Worm (Caenorhabditis elegans) whole organism, L2 larva: Measurements from ENCODE around the gene K06A1.2.
A peak's percentile ranks its signal among the peaks of the same experiment; 100 is the strongest.

Experiments
- C34F6.9 ChIP-seq: fragments of 150-350 bp; optimal IDR thresholded peaks from 2 replicates; lab custom pipeline; 2014; ENCODE audit warnings: missing biosample characterization, missing genetic modification characterization
- F13H6.1 ChIP-seq: sonication (generic microtip); optimal IDR thresholded peaks from 2 replicates; lab custom pipeline; 2016; ENCODE audit warnings: missing genetic modification characterization, missing compliant biosample characterization
- R02D3.7 ChIP-seq: fragments of 150-350 bp; optimal IDR thresholded peaks from 2 replicates; lab custom pipeline; 2014; ENCODE audit warnings: missing biosample characterization, missing genetic modification characterization
- ZK546.5 ChIP-seq: sonication (generic microtip); optimal IDR thresholded peaks from 2 replicates; lab custom pipeline; 2017; ENCODE audit warnings: missing biosample characterization, missing genetic modification characterization
- alr-1 ChIP-seq: fragments of 150-350 bp; optimal IDR thresholded peaks from 2 replicates; lab custom pipeline; 2014; ENCODE audit warnings: missing biosample characterization, missing genetic modification characterization
- ama-1 ChIP-seq: fragments of 150-350 bp; optimal IDR thresholded peaks from 2 replicates; lab custom pipeline; 2018; ENCODE audit warnings: inconsistent platforms
- blmp-1 ChIP-seq: sonication (generic microtip); optimal IDR thresholded peaks from 2 replicates; lab custom pipeline; 2017; ENCODE audit warnings: missing genetic modification characterization, mild to moderate bottlenecking, missing compliant biosample characterization, antibody characterized with exemption, moderate library complexity; ENCODE audit not compliant: insufficient read depth
- ceh-16 ChIP-seq: fragments of 150-350 bp; optimal IDR thresholded peaks from 2 replicates; lab custom pipeline; 2014; ENCODE audit warnings: missing biosample characterization, missing genetic modification characterization
- crh-2 ChIP-seq: sonication (generic microtip); optimal IDR thresholded peaks from 2 replicates; lab custom pipeline; 2017; ENCODE audit warnings: missing biosample characterization, missing genetic modification characterization
- dmd-4 ChIP-seq: sonication (generic microtip); optimal IDR thresholded peaks from 2 replicates; lab custom pipeline; 2017; ENCODE audit warnings: missing biosample characterization, missing genetic modification characterization
- egl-27 ChIP-seq: sonication (generic microtip); optimal IDR thresholded peaks from 3 replicates; lab custom pipeline; 2017; ENCODE audit warnings: missing biosample characterization, missing genetic modification reagents, missing genetic modification characterization
- elt-3 ChIP-seq: sonication (generic microtip); optimal IDR thresholded peaks from 2 replicates; lab custom pipeline; 2017; ENCODE audit warnings: missing biosample characterization, missing genetic modification characterization
- fos-1 ChIP-seq: fragments of 150-350 bp; optimal IDR thresholded peaks from 2 replicates; lab custom pipeline; 2014; ENCODE audit warnings: missing biosample characterization, missing genetic modification characterization
- gmeb-1 ChIP-seq: fragments of 150-350 bp; optimal IDR thresholded peaks from 2 replicates; lab custom pipeline; 2014; ENCODE audit warnings: missing biosample characterization, missing genetic modification characterization
- lin-11 ChIP-seq: fragments of 150-350 bp; sonication (generic microtip); optimal IDR thresholded peaks from 2 replicates; lab custom pipeline; 2014; ENCODE audit warnings: missing biosample characterization, missing genetic modification characterization, inconsistent platforms, mixed read lengths
- lin-13 ChIP-seq: fragments of 150-350 bp; optimal IDR thresholded peaks from 2 replicates; lab custom pipeline; 2014; ENCODE audit warnings: missing biosample characterization, missing genetic modification reagents, missing genetic modification characterization
- lsy-2 ChIP-seq, 2 experiments: fragments of 150-350 bp in 1 of 2; sonication (generic microtip) in 1 of 2; optimal IDR thresholded peaks; 2 replicates each; lab custom pipeline; 2014 to 2017; ENCODE audit warnings: missing biosample characterization in 2 of 2, missing genetic modification characterization in 2 of 2
- mab-5 ChIP-seq: fragments of 150-350 bp; optimal IDR thresholded peaks from 2 replicates; lab custom pipeline; 2014; ENCODE audit warnings: missing biosample characterization, missing genetic modification characterization
- mbf-1 ChIP-seq: sonication (generic microtip); optimal IDR thresholded peaks from 2 replicates; lab custom pipeline; 2017; ENCODE audit warnings: missing biosample characterization, missing genetic modification characterization
- mdl-1 ChIP-seq, 2 experiments: fragments of 150-350 bp in 1 of 2; sonication (generic microtip) in 1 of 2; optimal IDR thresholded peaks; 2 replicates each; lab custom pipeline; 2017; ENCODE audit warnings: missing biosample characterization in 2 of 2, missing genetic modification characterization in 2 of 2
- nhr-10 ChIP-seq: sonication (generic microtip); optimal IDR thresholded peaks from 2 replicates; lab custom pipeline; 2017; ENCODE audit warnings: missing biosample characterization, missing genetic modification characterization
- nhr-11 ChIP-seq: fragments of 150-350 bp; optimal IDR thresholded peaks from 2 replicates; lab custom pipeline; 2014; ENCODE audit warnings: missing biosample characterization, missing genetic modification characterization
- nhr-129 ChIP-seq: fragments of 150-350 bp; optimal IDR thresholded peaks from 2 replicates; lab custom pipeline; 2014; ENCODE audit warnings: missing biosample characterization, missing genetic modification characterization
- nhr-21 ChIP-seq: fragments of 150-350 bp; optimal IDR thresholded peaks from 2 replicates; lab custom pipeline; 2014; ENCODE audit warnings: missing biosample characterization, missing genetic modification characterization
- nhr-23 ChIP-seq: fragments of 150-350 bp; optimal IDR thresholded peaks from 2 replicates; lab custom pipeline; 2014; ENCODE audit warnings: missing biosample characterization, missing genetic modification reagents, missing genetic modification characterization
- nhr-25 ChIP-seq: fragments of 150-350 bp; sonication (generic microtip); optimal IDR thresholded peaks from 3 replicates; lab custom pipeline; 2014; ENCODE audit warnings: missing biosample characterization, missing genetic modification characterization
- nhr-6 ChIP-seq: fragments of 150-350 bp; optimal IDR thresholded peaks from 2 replicates; lab custom pipeline; 2014; ENCODE audit warnings: missing biosample characterization, missing genetic modification characterization
- peb-1 ChIP-seq: fragments of 150-350 bp; optimal IDR thresholded peaks from 2 replicates; lab custom pipeline; 2014; ENCODE audit warnings: missing biosample characterization, missing genetic modification characterization
- sem-4 ChIP-seq: fragments of 150-350 bp; optimal IDR thresholded peaks from 2 replicates; lab custom pipeline; 2014; ENCODE audit warnings: missing biosample characterization, missing genetic modification reagents, missing genetic modification characterization
- skn-1 ChIP-seq: sonication (generic microtip); optimal IDR thresholded peaks from 2 replicates; lab custom pipeline; 2017; ENCODE audit warnings: missing biosample characterization, missing genetic modification characterization
- sma-3 ChIP-seq: sonication (generic microtip); optimal IDR thresholded peaks from 2 replicates; lab custom pipeline; 2016; ENCODE audit warnings: missing genetic modification reagents, missing genetic modification characterization, missing compliant biosample characterization
- sma-9 ChIP-seq, 2 experiments: fragments of 150-350 bp in 1 of 2; sonication (generic microtip) in 1 of 2; optimal IDR thresholded peaks; 2 replicates each; lab custom pipeline; 2014 to 2016; ENCODE audit warnings: missing genetic modification characterization in 2 of 2, mild to moderate bottlenecking in 1 of 2, missing biosample characterization in 1 of 2, missing compliant biosample characterization in 1 of 2, missing genetic modification reagents in 1 of 2, moderate library complexity in 1 of 2
- snpc-4 ChIP-seq: fragments of 150-350 bp; optimal IDR thresholded peaks from 2 replicates; lab custom pipeline; 2014; ENCODE audit warnings: missing biosample characterization, missing genetic modification characterization
- unc-55 ChIP-seq: fragments of 150-350 bp; sonication (generic microtip); optimal IDR thresholded peaks from 3 replicates; lab custom pipeline; 2014; ENCODE audit warnings: missing biosample characterization, missing genetic modification reagents, missing genetic modification characterization
- zag-1 ChIP-seq: fragments of 150-350 bp; optimal IDR thresholded peaks from 2 replicates; lab custom pipeline; 2014; ENCODE audit warnings: missing biosample characterization, missing genetic modification characterization
- ztf-1 ChIP-seq: fragments of 200-800 bp; sonication (Bioruptor generic); conservative IDR thresholded peaks from 2 replicates; pipeline ENCODE4 v1.3.6; 2022; ENCODE audit warnings: missing genetic modification characterization, missing compliant biosample characterization

Gene K06A1.2

DNA sequence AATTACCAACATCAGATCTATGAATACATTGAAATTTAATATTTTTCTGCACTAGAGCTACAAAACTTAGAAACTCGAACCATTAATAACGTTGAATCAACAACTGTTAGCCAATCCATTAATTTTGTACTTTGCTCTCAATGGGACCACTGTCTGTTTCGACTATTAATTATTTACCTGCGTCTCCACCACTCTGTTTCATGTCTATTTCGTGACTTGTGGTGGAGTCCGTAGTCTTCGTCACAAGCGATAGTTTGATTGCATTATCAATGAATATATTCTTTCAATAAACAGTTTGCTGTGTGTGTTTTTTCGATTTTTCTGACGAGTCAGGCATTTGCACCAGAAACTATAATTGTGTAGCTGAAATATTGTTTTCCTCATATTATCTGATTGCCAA, 42.5 kb downstream of the K06A1.2 start:
- TF ChIP-seq sma-9 (GFP tag; optimal IDR thresholded peaks at IDR 0.05; lab: Kevin White, UChicago) (peak; percentile 47), sma-9 (tag; optimal IDR thresholded peaks at IDR 0.05; lab: Kevin White, UChicago) (no peak), ceh-16 (tag; lab: Kevin White, UChicago) (no peak), crh-2 (peak; percentile 36), nhr-25 (tag; lab: Kevin White, UChicago) (no peak), nhr-10 (tag; lab: Kevin White, UChicago) (no peak), lsy-2 (tag; optimal IDR thresholded peaks at IDR 0.05; lab: Kevin White, UChicago) (peak in 1 of 2 experiments; percentile 51), nhr-129 (peak; percentile 12), mbf-1 (tag; lab: Kevin White, UChicago) (no peak), unc-55 (GFP tag; lab: Kevin White, UChicago) (no peak), F13H6.1 (peak; percentile 47), lin-13 (GFP tag; lab: Kevin White, UChicago) (no peak), elt-3 (tag; lab: Kevin White, UChicago) (no peak), nhr-11 (tag; lab: Kevin White, UChicago) (no peak), mab-5 (peak; percentile 67), ztf-1 (no peak), fos-1 (tag; lab: Kevin White, UChicago) (peak; percentile 66)

DNA sequence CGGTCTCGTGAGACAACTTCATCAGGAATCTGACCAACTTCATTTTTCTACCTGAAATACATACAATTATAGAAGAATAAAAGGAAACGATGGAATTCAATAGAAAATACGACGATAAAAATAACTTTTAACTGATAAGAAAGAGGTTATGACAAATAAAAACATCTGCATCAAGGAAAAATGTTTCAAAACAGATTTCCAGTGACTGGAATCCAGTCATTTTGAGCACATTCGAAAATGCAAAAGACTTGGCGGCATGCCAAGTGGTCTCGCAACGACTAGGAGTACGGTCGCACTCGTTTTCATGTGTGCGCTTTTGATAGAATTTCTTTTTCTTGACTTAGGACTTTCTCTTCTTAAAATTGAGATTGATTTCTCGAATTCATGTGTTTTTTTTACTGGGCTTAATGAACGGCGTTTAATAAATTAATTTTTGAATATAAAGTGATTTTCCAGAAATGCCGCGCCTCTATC, 45.9 kb downstream of the K06A1.2 start, which contains the start of the genes snr-3 and rsp-5:
Gene snr-3, minus strand, starts transcription at position 51 of the 474 bp plus-strand sequence.
Gene rsp-5, plus strand, starts transcription at position 455 of the 474 bp plus-strand sequence.
- peak; percentile 79 for TF ChIP-seq gmeb-1 (tag; lab: Kevin White, UChicago)
- TF ChIP-seq nhr-129: peak; percentile 82
- TF ChIP-seq sma-9 (GFP tag; optimal IDR thresholded peaks at IDR 0.05; lab: Kevin White, UChicago): peak; percentile 78
- no peak for TF ChIP-seq sma-9 (tag; optimal IDR thresholded peaks at IDR 0.05; lab: Kevin White, UChicago)
- no peak for TF ChIP-seq zag-1 (tag; lab: Kevin White, UChicago)
- peak; percentile 7 for TF ChIP-seq mab-5
- no peak for TF ChIP-seq nhr-23
- TF ChIP-seq mdl-1 (tag; optimal IDR thresholded peaks at IDR 0.05; lab: Kevin White, UChicago): peak in 1 of 2 experiments; percentile 31
- no peak for TF ChIP-seq nhr-10 (tag; lab: Kevin White, UChicago)
- peak; percentile 62 for TF ChIP-seq ZK546.5 (tag; lab: Kevin White, UChicago)
- peak; percentile 75 for TF ChIP-seq snpc-4 (tag; lab: Kevin White, UChicago)
- TF ChIP-seq lin-13 (GFP tag; lab: Kevin White, UChicago): peak; percentile 79
- peak; percentile 64 for TF ChIP-seq nhr-21 (tag; lab: Kevin White, UChicago)
- no peak for TF ChIP-seq skn-1 (tag; lab: Kevin White, UChicago)
- TF ChIP-seq egl-27 (tag; lab: Kevin White, UChicago): no peak
- peak; percentile 35 for TF ChIP-seq nhr-6 (tag; lab: Kevin White, UChicago)
- no peak for TF ChIP-seq dmd-4 (tag; lab: Kevin White, UChicago)
- TF ChIP-seq lsy-2 (tag; optimal IDR thresholded peaks at IDR 0.05; lab: Kevin White, UChicago): peak; percentile 96 to 99
- TF ChIP-seq lin-11 (tag; lab: Kevin White, UChicago): peak; percentile 50
- peak; percentile 48 for TF ChIP-seq sem-4 (tag; lab: Kevin White, UChicago)
- no peak for TF ChIP-seq alr-1 (tag; lab: Kevin White, UChicago)
- no peak for TF ChIP-seq peb-1 (tag; lab: Kevin White, UChicago)
- peak; percentile 72 for TF ChIP-seq sma-3 (GFP tag; lab: Kevin White, UChicago)
- no peak for TF ChIP-seq ceh-16 (tag; lab: Kevin White, UChicago)
- peak; percentile 10 for TF ChIP-seq blmp-1
- TF ChIP-seq crh-2: peak; percentile 72
- TF ChIP-seq nhr-25 (tag; lab: Kevin White, UChicago): peak; percentile 60
- TF ChIP-seq F13H6.1: peak; percentile 53
- TF ChIP-seq unc-55 (GFP tag; lab: Kevin White, UChicago): peak; percentile 87
- TF ChIP-seq elt-3 (tag; lab: Kevin White, UChicago): no peak
- peak; percentile 40 for TF ChIP-seq ama-1 (lab: Kevin White, UChicago)
- TF ChIP-seq R02D3.7: no peak
- peak; percentile 71 for TF ChIP-seq fos-1 (tag; lab: Kevin White, UChicago)
- TF ChIP-seq C34F6.9: peak; percentile 91
- TF ChIP-seq, all 48 proteins: peak for 22

ce11 chrII:6491187-6491586, 47.4 kb downstream of the K06A1.2 start:
- no peak for TF ChIP-seq nhr-25 (tag; lab: Kevin White, UChicago)
- no peak for TF ChIP-seq lin-11 (tag; lab: Kevin White, UChicago)
- TF ChIP-seq sma-3 (GFP tag; lab: Kevin White, UChicago): no peak
- TF ChIP-seq skn-1 (tag; lab: Kevin White, UChicago): no peak
- TF ChIP-seq snpc-4 (tag; lab: Kevin White, UChicago): no peak
- TF ChIP-seq unc-55 (GFP tag; lab: Kevin White, UChicago): no peak
